Fruit fly (Drosophila melanogaster): ENCODE results near the gene CG31463.

DNA sequence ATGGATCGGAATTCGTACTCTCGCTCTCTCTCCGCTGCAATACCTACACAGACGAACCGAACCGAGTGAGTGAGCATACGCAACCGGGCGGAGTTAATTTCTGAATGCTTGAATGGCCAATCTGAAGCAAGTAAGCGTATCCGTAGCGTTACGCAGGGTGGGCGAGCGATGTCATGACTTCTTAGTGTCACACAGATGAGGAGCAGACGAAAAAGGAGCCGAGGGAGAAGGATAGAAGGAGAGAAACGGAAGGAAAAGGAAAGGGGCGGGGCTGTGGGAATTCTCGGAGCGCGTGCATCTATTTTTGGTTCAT is 42.3 kb downstream of the CG31463 start:
- TF ChIP-seq Crg-1 (GFP tag; optimal IDR thresholded peaks at IDR 0.05) (no peak), cnc (optimal IDR thresholded peaks at IDR 0.05) (no peak), pad (GFP tag; optimal IDR thresholded peaks at IDR 0.05) (no peak), CG33017 (tag; optimal IDR thresholded peaks at IDR 0.05) (no peak), CG12768 (GFP tag; optimal IDR thresholded peaks at IDR 0.05) (no peak), ovo (GFP tag; optimal IDR thresholded peaks at IDR 0.05) (no peak), Mnt (GFP tag; optimal IDR thresholded peaks at IDR 0.05) (no peak), CG14711 (tag; optimal IDR thresholded peaks at IDR 0.05) (no peak)
